Fruit fly (Drosophila melanogaster) whole organism, prepupa: ENCODE measurements around the gene TTLL4A.

ENCODE experiments used
- CG11294 ChIP-seq: fragments of 200-800 bp; sonication (Bioruptor generic); IDR thresholded peaks from 2 replicates; pipeline ENCODE4 v1.3.6; 2022; ENCODE audit warnings: missing biosample characterization, missing genetic modification characterization
- CG11762 ChIP-seq: fragments of 200-800 bp; sonication (Bioruptor generic); optimal IDR thresholded peaks from 3 replicates; lab custom pipeline; 2016; ENCODE audit warnings: missing biosample characterization, missing genetic modification characterization; ENCODE audit not compliant: insufficient read depth
- CG15336 ChIP-seq: fragments of 200-800 bp; sonication (Bioruptor generic); IDR thresholded peaks from 2 replicates; pipeline ENCODE4 v1.3.6; 2022; ENCODE audit warnings: missing biosample characterization, missing genetic modification characterization
- CG34406 ChIP-seq: fragments of 200-800 bp; sonication (Bioruptor generic); optimal IDR thresholded peaks from 3 replicates; lab custom pipeline; 2016; ENCODE audit warnings: missing biosample characterization, missing genetic modification characterization
- CG4318 ChIP-seq: fragments of 200-800 bp; sonication (Bioruptor generic); optimal IDR thresholded peaks from 3 replicates; lab custom pipeline; 2017; ENCODE audit warnings: missing biosample characterization, mild to moderate bottlenecking, missing genetic modification characterization
- CG6163 ChIP-seq: fragments of 200-800 bp; sonication (Bioruptor generic); IDR thresholded peaks from 3 replicates; pipeline ENCODE4 v1.3.6; 2022; ENCODE audit warnings: missing biosample characterization, missing genetic modification characterization
- CG6792 ChIP-seq: fragments of 200-800 bp; sonication (Bioruptor generic); optimal IDR thresholded peaks from 3 replicates; lab custom pipeline; 2016; ENCODE audit warnings: missing biosample characterization, missing genetic modification characterization
- CG6808 ChIP-seq: fragments of 200-800 bp; sonication (Bioruptor generic); optimal IDR thresholded peaks from 3 replicates; lab custom pipeline; 2017; ENCODE audit warnings: missing biosample characterization, missing genetic modification characterization, mild to moderate bottlenecking, moderate library complexity, missing genetic modification reagents
- CG8119 ChIP-seq: fragments of 200-800 bp; sonication (Bioruptor generic); IDR thresholded peaks from 3 replicates; pipeline ENCODE4 v1.3.6; 2022; ENCODE audit warnings: missing biosample characterization, missing genetic modification characterization
- CG8319 ChIP-seq: fragments of 200-800 bp; sonication (Bioruptor generic); optimal IDR thresholded peaks from 3 replicates; lab custom pipeline; 2016; ENCODE audit warnings: missing biosample characterization, missing genetic modification characterization
- CG8632 ChIP-seq: fragments of 200-800 bp; sonication (Bioruptor generic); optimal IDR thresholded peaks from 3 replicates; lab custom pipeline; 2016; ENCODE audit warnings: missing biosample characterization, missing genetic modification characterization
- Eip75B ChIP-seq: fragments of 200-800 bp; sonication (Bioruptor generic); optimal IDR thresholded peaks from 3 replicates; lab custom pipeline; 2016; ENCODE audit warnings: missing biosample characterization, missing genetic modification characterization
- Eip78C ChIP-seq: fragments of 200-800 bp; sonication (Bioruptor generic); peaks from one replicate; lab custom pipeline; 2016; ENCODE audit warnings: missing biosample characterization, missing genetic modification characterization
- Eip93F ChIP-seq: fragments of 200-800 bp; sonication (Bioruptor generic); optimal IDR thresholded peaks from 2 replicates; lab custom pipeline; 2016; ENCODE audit warnings: missing biosample characterization, mild to moderate bottlenecking, missing genetic modification characterization
- Ets21C ChIP-seq: fragments of 200-800 bp; sonication (Bioruptor generic); optimal IDR thresholded peaks from 3 replicates; lab custom pipeline; 2016; ENCODE audit warnings: missing biosample characterization, missing genetic modification characterization
- Hr4 ChIP-seq: fragments of 200-800 bp; sonication (Bioruptor generic); optimal IDR thresholded peaks from 3 replicates; lab custom pipeline; 2016; ENCODE audit warnings: missing biosample characterization, missing genetic modification characterization
- Met ChIP-seq: fragments of 200-800 bp; sonication (Bioruptor generic); optimal IDR thresholded peaks from 3 replicates; lab custom pipeline; 2016; ENCODE audit warnings: missing biosample characterization, missing genetic modification characterization
- OdsH ChIP-seq: fragments of 200-800 bp; sonication (Bioruptor generic); optimal IDR thresholded peaks from 3 replicates; lab custom pipeline; 2016; ENCODE audit warnings: missing biosample characterization, missing genetic modification characterization
- Smox ChIP-seq: fragments of 200-800 bp; sonication (Bioruptor generic); optimal IDR thresholded peaks from 3 replicates; lab custom pipeline; 2016; ENCODE audit warnings: missing biosample characterization, missing genetic modification characterization
- Sox102F ChIP-seq: fragments of 200-800 bp; sonication (Bioruptor generic); optimal IDR thresholded peaks from 2 replicates; lab custom pipeline; 2016; ENCODE audit warnings: missing biosample characterization, mild to moderate bottlenecking, missing genetic modification characterization
- Sox14 ChIP-seq: fragments of 200-800 bp; sonication (Bioruptor generic); optimal IDR thresholded peaks from 3 replicates; lab custom pipeline; 2016; ENCODE audit warnings: missing biosample characterization, missing genetic modification characterization
- Sox15 ChIP-seq: fragments of 200-800 bp; sonication (Bioruptor generic); optimal IDR thresholded peaks from 3 replicates; lab custom pipeline; 2016; ENCODE audit warnings: missing biosample characterization, missing genetic modification characterization
- achi ChIP-seq: fragments of 200-800 bp; sonication (Bioruptor generic); optimal IDR thresholded peaks from 3 replicates; lab custom pipeline; 2016; ENCODE audit warnings: missing biosample characterization, missing genetic modification characterization
- acj6 ChIP-seq: fragments of 200-800 bp; sonication (Bioruptor generic); optimal IDR thresholded peaks from 3 replicates; lab custom pipeline; 2016; ENCODE audit warnings: missing biosample characterization, missing genetic modification characterization
- cyc ChIP-seq: fragments of 200-800 bp; sonication (Bioruptor generic); optimal IDR thresholded peaks from 3 replicates; lab custom pipeline; 2016; ENCODE audit warnings: missing biosample characterization, missing genetic modification characterization
- dsx ChIP-seq: fragments of 200-800 bp; optimal IDR thresholded peaks from 3 replicates; lab custom pipeline; 2019; ENCODE audit warnings: missing biosample characterization, mild to moderate bottlenecking, missing genetic modification characterization, moderate library complexity; ENCODE audit not compliant: poor library complexity, severe bottlenecking
- eg ChIP-seq: fragments of 200-800 bp; sonication (Bioruptor generic); IDR thresholded peaks from 3 replicates; pipeline ENCODE4 v1.3.6; 2022; ENCODE audit warnings: missing biosample characterization, missing genetic modification characterization
- esn ChIP-seq: fragments of 200-800 bp; sonication (Bioruptor generic); optimal IDR thresholded peaks from 2 replicates; lab custom pipeline; 2016; ENCODE audit warnings: missing biosample characterization, mild to moderate bottlenecking, missing genetic modification characterization, moderate library complexity
- fkh ChIP-seq: fragments of 200-800 bp; sonication (Bioruptor generic); optimal IDR thresholded peaks from 3 replicates; lab custom pipeline; 2017; ENCODE audit warnings: missing biosample characterization, mild to moderate bottlenecking, missing genetic modification characterization, moderate library complexity
- lz ChIP-seq: fragments of 200-800 bp; sonication (Bioruptor generic); optimal IDR thresholded peaks from 3 replicates; lab custom pipeline; 2016; ENCODE audit warnings: missing biosample characterization, missing genetic modification characterization
- salr ChIP-seq, 2 experiments: fragments of 200-800 bp; sonication (Bioruptor generic); optimal IDR thresholded peaks; 3 replicates each; lab custom pipeline; 2016 to 2018; ENCODE audit warnings: missing biosample characterization in 2 of 2, missing genetic modification characterization in 2 of 2, mild to moderate bottlenecking in 1 of 2
- ss ChIP-seq, 2 experiments: fragments of 200-800 bp; sonication (Bioruptor generic); optimal IDR thresholded peaks; 2 replicates in 1 of 2; 3 replicates in 1 of 2; lab custom pipeline; 2017 to 2018; ENCODE audit warnings: mild to moderate bottlenecking in 2 of 2, missing biosample characterization in 2 of 2, missing genetic modification characterization in 2 of 2, moderate library complexity in 1 of 2
- svp ChIP-seq: fragments of 200-800 bp; sonication (Bioruptor generic); peaks from one replicate; lab custom pipeline; 2016; ENCODE audit warnings: missing biosample characterization, missing genetic modification characterization
- topi ChIP-seq: fragments of 200-800 bp; sonication (Bioruptor generic); optimal IDR thresholded peaks from 3 replicates; lab custom pipeline; 2016; ENCODE audit warnings: missing biosample characterization, missing genetic modification characterization
- vri ChIP-seq: fragments of 200-800 bp; sonication (Bioruptor generic); optimal IDR thresholded peaks from 3 replicates; lab custom pipeline; 2016; ENCODE audit warnings: missing biosample characterization, mild to moderate bottlenecking, missing genetic modification characterization

TTLL4A gene

DNA sequence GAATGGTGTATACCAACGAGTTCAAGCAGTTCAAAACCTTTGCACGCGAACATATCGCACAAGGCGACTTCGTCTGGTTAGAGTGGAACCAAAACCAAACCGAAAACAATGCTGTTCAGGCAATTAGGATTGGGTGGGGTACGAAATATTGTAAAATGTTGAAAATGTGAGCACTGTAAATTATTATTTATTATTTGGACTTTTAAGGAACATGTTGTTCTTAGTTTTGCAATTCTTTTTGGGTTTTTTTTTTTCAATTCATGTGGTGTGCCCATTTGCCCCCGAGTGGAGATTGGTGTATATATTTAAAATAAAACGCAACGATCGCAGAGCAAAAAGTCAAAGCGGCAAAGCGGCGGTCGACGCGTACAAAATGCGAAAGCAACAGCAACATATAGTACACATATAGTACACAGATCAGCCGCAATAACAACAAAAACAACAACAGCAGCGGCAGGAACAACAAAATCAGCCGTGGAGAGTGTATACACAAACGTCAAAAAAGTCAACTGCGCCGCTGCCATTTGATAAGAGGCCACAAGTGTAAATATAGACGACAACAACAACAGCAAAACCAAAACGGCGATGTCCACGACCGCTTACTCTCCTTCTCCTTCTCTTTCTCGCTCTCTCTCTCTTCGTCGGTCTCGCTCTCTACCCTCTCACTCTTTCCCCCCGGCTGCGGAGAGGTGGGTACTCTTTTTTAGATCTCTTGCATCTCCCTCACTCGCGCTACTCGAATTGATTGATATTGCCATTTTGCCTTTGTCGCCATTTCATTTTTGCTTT lies 55.7 kb downstream of the TTLL4A start (continued):
- TF ChIP-seq achi (GFP tag; lab: Kevin White, UChicago): peak; percentile 63
- TF ChIP-seq lz: peak; percentile 69
- peak; percentile 46 for TF ChIP-seq Sox15 (GFP tag; lab: Kevin White, UChicago)
- TF ChIP-seq CG6808 (GFP tag; lab: Kevin White, UChicago): peak; percentile 53
- TF ChIP-seq CG11762: peak; percentile 41
- TF ChIP-seq CG8119: peak; percentile 83
- TF ChIP-seq cyc (GFP tag; lab: Kevin White, UChicago): peak; percentile 64
- peak in 1 of 2 experiments; percentile 37 for TF ChIP-seq salr (GFP tag; optimal IDR thresholded peaks at IDR 0.05; lab: Kevin White, UChicago)
- peak; percentile 47 for TF ChIP-seq CG8632 (GFP tag; lab: Kevin White, UChicago)
- TF ChIP-seq CG6163 (GFP tag; lab: Robert Waterston, UW): peak; percentile 79

DNA sequence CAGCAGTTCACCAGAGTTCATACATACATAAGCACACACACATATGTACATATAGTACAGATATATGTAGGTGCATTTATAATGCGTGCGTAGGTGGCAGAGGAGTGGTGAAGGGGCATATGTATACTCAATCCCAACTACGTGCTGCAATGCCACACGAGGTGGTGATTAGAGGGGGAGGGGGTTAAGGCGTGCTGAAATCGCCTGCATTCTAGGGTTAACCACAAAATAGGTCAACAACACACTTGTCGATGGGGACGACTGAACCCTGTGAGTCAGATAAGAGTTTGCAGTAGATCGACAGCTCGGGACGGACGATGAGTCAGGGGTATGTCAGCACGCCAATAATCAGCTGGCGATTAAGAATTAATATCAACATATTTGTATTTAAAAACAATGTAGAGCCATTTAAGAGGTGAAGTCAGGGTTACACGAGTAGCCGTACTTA lies 56.3 kb downstream of the TTLL4A start:
- no peak for TF ChIP-seq ss (GFP tag; optimal IDR thresholded peaks at IDR 0.05; lab: Kevin White, UChicago)
- TF ChIP-seq Eip75B (GFP tag; lab: Kevin White, UChicago): peak; percentile 5
- TF ChIP-seq svp (GFP tag; lab: Kevin White, UChicago): peak; percentile 66
- TF ChIP-seq Hr4: no peak
- TF ChIP-seq lz: no peak
- TF ChIP-seq CG15336 (GFP tag; lab: Robert Waterston, UW): no peak
- TF ChIP-seq acj6 (GFP tag; lab: Kevin White, UChicago): no peak
- no peak for TF ChIP-seq CG34406 (GFP tag; lab: Kevin White, UChicago)
- TF ChIP-seq CG8319 (GFP tag; lab: Kevin White, UChicago): no peak
- TF ChIP-seq CG6792 (GFP tag; lab: Kevin White, UChicago): no peak
- TF ChIP-seq Eip93F (GFP tag; lab: Kevin White, UChicago): no peak
- no peak for TF ChIP-seq CG11762
- peak; percentile 35 for TF ChIP-seq vri (GFP tag; lab: Kevin White, UChicago)
- TF ChIP-seq dsx: no peak
- TF ChIP-seq CG4318 (GFP tag; lab: Kevin White, UChicago): no peak

DNA sequence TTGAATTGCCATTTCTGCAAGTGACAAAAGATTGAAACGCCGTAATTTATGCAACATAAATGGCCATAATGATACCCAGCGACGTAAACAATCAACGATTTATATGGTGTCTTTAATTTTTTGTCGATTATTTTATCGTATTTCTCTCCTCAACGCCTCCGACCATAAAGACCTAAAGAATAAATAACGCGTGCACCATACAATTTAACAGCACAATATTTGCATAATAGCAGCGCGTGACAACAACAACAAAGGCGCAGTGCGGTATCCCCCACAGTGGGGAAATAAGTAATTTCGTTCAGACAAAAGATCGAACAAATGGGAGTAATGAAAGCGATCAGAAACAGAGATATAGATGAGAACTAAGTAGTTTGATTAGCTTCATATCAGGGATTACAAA lies 56.9 kb downstream of the TTLL4A start:
- TF ChIP-seq esn (no peak), Met (GFP tag; lab: Kevin White, UChicago) (peak; percentile 19), fkh (GFP tag; lab: Kevin White, UChicago) (peak; percentile 51), Sox14 (GFP tag; lab: Kevin White, UChicago) (peak; percentile 1), OdsH (no peak), Smox (GFP tag; lab: Kevin White, UChicago) (no peak), ss (GFP tag; optimal IDR thresholded peaks at IDR 0.05; lab: Kevin White, UChicago) (no peak), topi (GFP tag; lab: Kevin White, UChicago) (peak; percentile 20), Ets21C (GFP tag; lab: Kevin White, UChicago) (no peak), CG11294 (no peak), dsx (no peak), Sox102F (peak; percentile 3), Eip78C (GFP tag; lab: Kevin White, UChicago) (no peak), vri (GFP tag; lab: Kevin White, UChicago) (peak; percentile 61), eg (GFP tag; lab: Robert Waterston, UW) (no peak), Eip93F (GFP tag; lab: Kevin White, UChicago) (peak; percentile 29)
